Worm (Caenorhabditis elegans) whole organism, mixed stage, embryonic: Measurements from ENCODE around the gene F14D7.9.

Experiments used
- M03D4.4 ChIP-seq: sonication (generic microtip); optimal IDR thresholded peaks from 2 replicates; lab custom pipeline; 2017; ENCODE audit warnings: mild to moderate bottlenecking, missing genetic modification characterization, missing compliant biosample characterization
- bed-3 ChIP-seq: fragments of 200-800 bp; sonication (Bioruptor generic); optimal IDR thresholded peaks from 3 replicates; lab custom pipeline; 2018; ENCODE audit warnings: mild to moderate bottlenecking, missing genetic modification characterization, moderate library complexity, missing compliant biosample characterization
- blmp-1 ChIP-seq: fragments of 150-350 bp; optimal IDR thresholded peaks from 2 replicates; lab custom pipeline; 2014; ENCODE audit warnings: missing biosample characterization, missing genetic modification characterization
- ceh-39 ChIP-seq: fragments of 150-350 bp; optimal IDR thresholded peaks from 2 replicates; lab custom pipeline; 2014; ENCODE audit warnings: missing biosample characterization, missing genetic modification characterization
- ceh-43 ChIP-seq: fragments of 200-800 bp; sonication (Bioruptor generic); optimal IDR thresholded peaks from 2 replicates; lab custom pipeline; 2018; ENCODE audit warnings: mild to moderate bottlenecking, missing genetic modification characterization, moderate library complexity, missing compliant biosample characterization
- ceh-83 ChIP-seq: fragments of 200-800 bp; sonication (Bioruptor generic); optimal IDR thresholded peaks from 2 replicates; lab custom pipeline; 2018; ENCODE audit warnings: mild to moderate bottlenecking, missing genetic modification characterization, missing compliant biosample characterization
- ces-1 ChIP-seq: fragments of 150-350 bp; optimal IDR thresholded peaks from 2 replicates; lab custom pipeline; 2014; ENCODE audit warnings: missing biosample characterization, missing genetic modification reagents, missing genetic modification characterization
- cnd-1 ChIP-seq: fragments of 200-800 bp; sonication (Bioruptor generic); optimal IDR thresholded peaks from 2 replicates; lab custom pipeline; 2018; ENCODE audit warnings: mild to moderate bottlenecking, missing genetic modification characterization, missing compliant biosample characterization
- drap-1 ChIP-seq: fragments of 200-800 bp; sonication (Bioruptor generic); optimal IDR thresholded peaks from 3 replicates; lab custom pipeline; 2018; ENCODE audit warnings: mild to moderate bottlenecking, missing genetic modification characterization, missing compliant biosample characterization
- elt-1 ChIP-seq: sonication (generic microtip); optimal IDR thresholded peaks from 2 replicates; lab custom pipeline; 2017; ENCODE audit warnings: missing genetic modification characterization, mild to moderate bottlenecking, missing compliant biosample characterization, antibody characterized with exemption, moderate library complexity, borderline replicate concordance; ENCODE audit not compliant: insufficient read depth
- elt-3 ChIP-seq: fragments of 150-350 bp; optimal IDR thresholded peaks from 2 replicates; lab custom pipeline; 2014; ENCODE audit warnings: missing biosample characterization, missing genetic modification characterization
- flh-1 ChIP-seq: fragments of 200-800 bp; sonication (Bioruptor generic); optimal IDR thresholded peaks from 2 replicates; lab custom pipeline; 2018; ENCODE audit warnings: mild to moderate bottlenecking, missing genetic modification characterization, moderate library complexity, missing compliant biosample characterization
- hlh-1 ChIP-seq: fragments of 150-350 bp; optimal IDR thresholded peaks from 2 replicates; lab custom pipeline; 2014; ENCODE audit warnings: missing biosample characterization, missing genetic modification reagents, missing genetic modification characterization
- lin-32 ChIP-seq: fragments of 200-800 bp; sonication (Bioruptor generic); optimal IDR thresholded peaks from 2 replicates; lab custom pipeline; 2018; ENCODE audit warnings: mild to moderate bottlenecking, missing genetic modification characterization, missing compliant biosample characterization
- lsy-2 ChIP-seq: fragments of 150-350 bp; optimal IDR thresholded peaks from 2 replicates; lab custom pipeline; 2014; ENCODE audit warnings: missing biosample characterization, missing genetic modification characterization
- mab-5 ChIP-seq: fragments of 150-350 bp; optimal IDR thresholded peaks from 2 replicates; lab custom pipeline; 2014; ENCODE audit warnings: missing biosample characterization, missing genetic modification characterization
- mep-1 ChIP-seq: fragments of 150-350 bp; optimal IDR thresholded peaks from 2 replicates; lab custom pipeline; 2017; ENCODE audit warnings: missing biosample characterization, missing genetic modification reagents, missing genetic modification characterization, inconsistent platforms
- mls-2 ChIP-seq: sonication (generic microtip); optimal IDR thresholded peaks from 2 replicates; lab custom pipeline; 2016; ENCODE audit warnings: mild to moderate bottlenecking, missing genetic modification characterization, moderate library complexity, missing compliant biosample characterization
- nhr-12 ChIP-seq: fragments of 150-350 bp; optimal IDR thresholded peaks from 2 replicates; lab custom pipeline; 2014; ENCODE audit warnings: missing biosample characterization, missing genetic modification characterization
- nhr-2 ChIP-seq: fragments of 150-350 bp; optimal IDR thresholded peaks from 2 replicates; lab custom pipeline; 2014; ENCODE audit warnings: missing biosample characterization, missing genetic modification characterization
- nhr-237 ChIP-seq: fragments of 150-350 bp; optimal IDR thresholded peaks from 2 replicates; lab custom pipeline; 2014; ENCODE audit warnings: missing biosample characterization, missing genetic modification characterization
- nhr-28 ChIP-seq: fragments of 150-350 bp; optimal IDR thresholded peaks from 2 replicates; lab custom pipeline; 2014; ENCODE audit warnings: missing biosample characterization, missing genetic modification characterization
- nhr-76 ChIP-seq: sonication (generic microtip); optimal IDR thresholded peaks from 2 replicates; lab custom pipeline; 2017; ENCODE audit warnings: missing biosample characterization, missing genetic modification characterization
- sem-2 ChIP-seq: fragments of 200-800 bp; sonication (Bioruptor generic); optimal IDR thresholded peaks from 2 replicates; lab custom pipeline; 2018; ENCODE audit warnings: mild to moderate bottlenecking, missing genetic modification characterization, missing compliant biosample characterization
- snpc-4 ChIP-seq: fragments of 150-350 bp; optimal IDR thresholded peaks from 2 replicates; lab custom pipeline; 2014; ENCODE audit warnings: missing biosample characterization, missing genetic modification characterization
- sptf-1 ChIP-seq: sonication (generic microtip); optimal IDR thresholded peaks from 2 replicates; lab custom pipeline; 2017; ENCODE audit warnings: mild to moderate bottlenecking, missing genetic modification characterization, moderate library complexity, missing compliant biosample characterization
- tbx-8 ChIP-seq: fragments of 200-800 bp; sonication (Bioruptor generic); optimal IDR thresholded peaks from 2 replicates; lab custom pipeline; 2018; ENCODE audit warnings: mild to moderate bottlenecking, missing genetic modification characterization, moderate library complexity, missing compliant biosample characterization
- unc-62 ChIP-seq: fragments of 150-350 bp; optimal IDR thresholded peaks from 2 replicates; lab custom pipeline; 2014; ENCODE audit warnings: missing biosample characterization, missing genetic modification reagents, missing genetic modification characterization
- zip-8 ChIP-seq: fragments of 150-350 bp; optimal IDR thresholded peaks from 2 replicates; lab custom pipeline; 2014; ENCODE audit warnings: missing biosample characterization, missing genetic modification characterization
- ztf-11 ChIP-seq: fragments of 150-350 bp; optimal IDR thresholded peaks from 2 replicates; lab custom pipeline; 2014; ENCODE audit warnings: missing biosample characterization, missing genetic modification characterization

F14D7.9 gene

ce11 chrV:14319101-14319781 is 24.7 kb downstream of the F14D7.9 start, which contains the start of gene F47B8.13:
F47B8.13 (minus strand) TSS chrV:14319731.
- TF ChIP-seq M03D4.4 (tag; lab: Kevin White, UChicago) (no peak), ces-1 (GFP tag; lab: Kevin White, UChicago) (no peak), mab-5 (tag; lab: Kevin White, UChicago) (no peak), mep-1 (tag; lab: Kevin White, UChicago) (no peak), blmp-1 (no peak), nhr-12 (tag; lab: Kevin White, UChicago) (no peak), ceh-43 (no peak), tbx-8 (GFP tag; lab: Kevin White, UChicago) (no peak), nhr-28 (tag; lab: Kevin White, UChicago) (no peak), mls-2 (tag; lab: Kevin White, UChicago) (no peak), ztf-11 (tag; lab: Kevin White, UChicago) (no peak), elt-3 (no peak), unc-62 (no peak), nhr-76 (tag; lab: Kevin White, UChicago) (no peak)

ce11 chrV:14320246-14320645 is 25.8 kb downstream of the F14D7.9 start, which contains the start of gene F47B8.14:
F47B8.14 (plus strand) TSS chrV:14320546.
- TF ChIP-seq zip-8 (tag; lab: Kevin White, UChicago) = no peak
- no peak for TF ChIP-seq snpc-4 (tag; lab: Kevin White, UChicago)
- no peak for TF ChIP-seq blmp-1
- TF ChIP-seq elt-3 = no peak
- TF ChIP-seq nhr-237 = no peak
- no peak for TF ChIP-seq ceh-83
- no peak for TF ChIP-seq ceh-39
- TF ChIP-seq nhr-28 (tag; lab: Kevin White, UChicago) = no peak
- no peak for TF ChIP-seq drap-1 (GFP tag; lab: Kevin White, UChicago)
- TF ChIP-seq M03D4.4 (tag; lab: Kevin White, UChicago) = no peak
- TF ChIP-seq elt-1 (tag; lab: Kevin White, UChicago) = no peak
- TF ChIP-seq lsy-2 (tag; lab: Kevin White, UChicago) = no peak
- TF ChIP-seq ces-1 (GFP tag; lab: Kevin White, UChicago) = no peak

- TF ChIP-seq sptf-1 (tag; lab: Kevin White, UChicago) (peak; percentile 22), ces-1 (GFP tag; lab: Kevin White, UChicago) (no peak), drap-1 (GFP tag; lab: Kevin White, UChicago) (peak; percentile 31), bed-3 (GFP tag; lab: Kevin White, UChicago) (no peak), sem-2 (GFP tag; lab: Kevin White, UChicago) (no peak)
- TF ChIP-seq, all 35 proteins: peak for 2
Observed at ce11 chrV:14320730-14321319, 26.3 kb downstream of the F14D7.9 start.

ce11 chrV:14322743-14323142 is 28.2 kb downstream of the F14D7.9 start, which contains the start of gene F47B8.3:
F47B8.3 (minus strand) TSS chrV:14323003.
- TF ChIP-seq ces-1 (GFP tag; lab: Kevin White, UChicago) (peak; percentile 17), nhr-2 (tag; lab: Kevin White, UChicago) (no peak), cnd-1 (tag; lab: Kevin White, UChicago) (no peak)

- no peak for TF ChIP-seq lsy-2 (tag; lab: Kevin White, UChicago)
- TF ChIP-seq zip-8 (tag; lab: Kevin White, UChicago) = no peak
- no peak for TF ChIP-seq elt-3
- TF ChIP-seq mab-5 (tag; lab: Kevin White, UChicago) = no peak
- TF ChIP-seq lin-32 (GFP tag; lab: Kevin White, UChicago) = no peak
- TF ChIP-seq tbx-8 (GFP tag; lab: Kevin White, UChicago) = no peak
- no peak for TF ChIP-seq sptf-1 (tag; lab: Kevin White, UChicago)
- TF ChIP-seq hlh-1 (tag; lab: Kevin White, UChicago) = no peak
- TF ChIP-seq ceh-39 = no peak
- TF ChIP-seq flh-1 (GFP tag; lab: Kevin White, UChicago) = no peak
- TF ChIP-seq nhr-12 (tag; lab: Kevin White, UChicago) = no peak
- TF ChIP-seq mls-2 (tag; lab: Kevin White, UChicago) = no peak
- TF ChIP-seq bed-3 (GFP tag; lab: Kevin White, UChicago) = no peak
- TF ChIP-seq nhr-237 = no peak
- TF ChIP-seq snpc-4 (tag; lab: Kevin White, UChicago) = no peak
Observed at ce11 chrV:14324502-14325467, 30.3 kb downstream of the F14D7.9 start, which contains the start of the genes F47B8.4 and F47B8.18. F47B8.4 (minus strand) TSS chrV:14324673. F47B8.18 (minus strand) TSS chrV:14325464.
